Worm (Caenorhabditis elegans) whole organism, L4/young adult: ENCODE data around the gene mac-1.

Source experiments
- W03F9.2 ChIP-seq: fragments of 150-350 bp; optimal IDR thresholded peaks from 2 replicates; lab custom pipeline; 2014; ENCODE audit warnings: missing biosample characterization, missing genetic modification characterization
- dao-5 ChIP-seq: sonication (generic microtip); optimal IDR thresholded peaks from 2 replicates; lab custom pipeline; 2016; ENCODE audit warnings: missing genotype, missing genetic modification characterization, moderate library complexity, missing compliant biosample characterization
- him-1 ChIP-seq: sonication (generic microtip); optimal IDR thresholded peaks from 2 replicates; lab custom pipeline; 2016; ENCODE audit warnings: missing genotype, missing genetic modification reagents, missing genetic modification characterization, missing compliant biosample characterization

DNA sequence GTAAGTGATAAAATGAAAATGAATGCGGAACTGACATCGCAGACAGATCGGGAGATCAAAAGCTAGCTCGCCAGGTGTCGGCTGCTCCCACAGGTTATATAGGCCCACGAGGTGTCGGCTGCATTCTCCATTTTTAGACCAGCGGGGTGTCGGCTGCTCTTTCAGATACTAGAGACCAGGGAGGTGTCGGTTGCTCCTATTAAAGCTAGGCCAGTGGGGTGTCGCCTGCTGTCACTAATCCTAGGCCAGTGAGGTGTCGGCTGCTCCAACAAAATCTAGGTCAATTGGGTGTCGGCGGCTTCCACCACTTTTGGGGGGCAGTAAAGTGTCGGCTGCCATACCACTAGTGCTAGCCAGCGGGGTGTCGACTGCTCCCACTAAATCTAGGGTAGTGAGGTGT lies 30.8 kb downstream of the mac-1 start:
- TF ChIP-seq him-1 (tag; lab: Kevin White, UChicago): no peak
- TF ChIP-seq W03F9.2 (tag; lab: Kevin White, UChicago): no peak
- no peak for TF ChIP-seq dao-5
